Fruit fly (Drosophila melanogaster) whole organism, embryonic: ENCODE results near the gene CG11279.

Experiments
- B-H2 ChIP-seq: fragments of 200-800 bp; sonication (Bioruptor generic); optimal IDR thresholded peaks from 2 replicates; lab custom pipeline; 2018; ENCODE audit warnings: missing biosample characterization, mild to moderate bottlenecking, missing genetic modification characterization
- BEAF-32 ChIP-seq: fragments of 200-800 bp; sonication (Bioruptor generic); optimal IDR thresholded peaks from 3 replicates; lab custom pipeline; 2017; ENCODE audit warnings: missing biosample characterization, missing genetic modification characterization, mild to moderate bottlenecking, moderate library complexity, missing genetic modification reagents
- CG10366 ChIP-seq: fragments of 200-800 bp; sonication (Bioruptor generic); IDR thresholded peaks from 2 replicates; pipeline ENCODE4 v1.3.6; 2022; ENCODE audit warnings: missing biosample characterization, missing genetic modification characterization
- CG11456 ChIP-seq: fragments of 200-800 bp; sonication (Bioruptor generic); IDR thresholded peaks from 3 replicates; pipeline ENCODE4 v1.3.6; 2022; ENCODE audit warnings: missing biosample characterization, missing genetic modification characterization
- CG12769 ChIP-seq: fragments of 200-800 bp; sonication (Bioruptor generic); optimal IDR thresholded peaks from 2 replicates; lab custom pipeline; 2019; ENCODE audit warnings: missing biosample characterization, mild to moderate bottlenecking, missing genetic modification characterization, moderate library complexity
- CG12942 ChIP-seq: fragments of 200-800 bp; sonication (Bioruptor generic); optimal IDR thresholded peaks from 3 replicates; lab custom pipeline; 2016; ENCODE audit warnings: missing biosample characterization, missing genetic modification characterization
- CG13894 ChIP-seq: fragments of 200-800 bp; sonication (Bioruptor generic); optimal IDR thresholded peaks from 3 replicates; lab custom pipeline; 2018; ENCODE audit warnings: missing biosample characterization, mild to moderate bottlenecking, missing genetic modification characterization, moderate library complexity
- CG15073 ChIP-seq: fragments of 200-800 bp; sonication (Bioruptor generic); optimal IDR thresholded peaks from 2 replicates; lab custom pipeline; 2016; ENCODE audit warnings: missing biosample characterization, missing genetic modification characterization
- CG15269 ChIP-seq: fragments of 200-800 bp; sonication (Bioruptor generic); optimal IDR thresholded peaks from 2 replicates; lab custom pipeline; 2018; ENCODE audit warnings: missing biosample characterization, mild to moderate bottlenecking, missing genetic modification characterization, moderate library complexity
- CG15696 ChIP-seq: fragments of 200-800 bp; sonication (Bioruptor generic); optimal IDR thresholded peaks from 2 replicates; lab custom pipeline; 2019; ENCODE audit warnings: missing biosample characterization, mild to moderate bottlenecking, missing genetic modification characterization, moderate library complexity
- CG16813 ChIP-seq: fragments of 200-800 bp; sonication (Bioruptor generic); IDR thresholded peaks from 3 replicates; pipeline ENCODE4 v1.3.6; 2022; ENCODE audit warnings: missing biosample characterization, missing genetic modification characterization; ENCODE audit not compliant: partially characterized antibody
- CG16815 ChIP-seq: fragments of 200-800 bp; sonication (Bioruptor generic); optimal IDR thresholded peaks from 3 replicates; lab custom pipeline; 2017; ENCODE audit warnings: missing biosample characterization, mild to moderate bottlenecking, missing genetic modification characterization
- CG1792 ChIP-seq: fragments of 200-800 bp; sonication (Bioruptor generic); optimal IDR thresholded peaks from 2 replicates; lab custom pipeline; 2016; ENCODE audit warnings: missing biosample characterization, missing genetic modification characterization
- CG2120 ChIP-seq: fragments of 200-800 bp; sonication (Bioruptor generic); optimal IDR thresholded peaks from 3 replicates; lab custom pipeline; 2016; ENCODE audit warnings: missing biosample characterization, missing genetic modification characterization
- CG2678 ChIP-seq: fragments of 200-800 bp; sonication (Bioruptor generic); optimal IDR thresholded peaks from 3 replicates; lab custom pipeline; 2019; ENCODE audit warnings: missing biosample characterization, mild to moderate bottlenecking, missing genetic modification characterization, moderate library complexity
- CG31388 ChIP-seq: fragments of 200-800 bp; sonication (Bioruptor generic); optimal IDR thresholded peaks from 2 replicates; lab custom pipeline; 2016; ENCODE audit warnings: missing biosample characterization, missing genetic modification characterization
- CG3163 ChIP-seq: fragments of 200-800 bp; sonication (Bioruptor generic); optimal IDR thresholded peaks from 3 replicates; lab custom pipeline; 2016; ENCODE audit warnings: missing biosample characterization, missing genetic modification characterization
- CG4730 ChIP-seq: fragments of 200-800 bp; sonication (Bioruptor generic); IDR thresholded peaks from 2 replicates; pipeline ENCODE4 v1.3.6; 2022; ENCODE audit warnings: missing biosample characterization, missing genetic modification characterization
- CG4854 ChIP-seq: fragments of 200-800 bp; sonication (Bioruptor generic); optimal IDR thresholded peaks from 2 replicates; lab custom pipeline; 2016; ENCODE audit warnings: missing biosample characterization, missing genetic modification characterization, inconsistent platforms
- CG6175 ChIP-seq: fragments of 200-800 bp; sonication (Bioruptor generic); IDR thresholded peaks from 3 replicates; pipeline ENCODE4 v1.3.6; 2022; ENCODE audit warnings: missing biosample characterization, missing genetic modification characterization
- CG6254 ChIP-seq: fragments of 200-800 bp; sonication (Bioruptor generic); optimal IDR thresholded peaks from 3 replicates; lab custom pipeline; 2017; ENCODE audit warnings: mild to moderate bottlenecking, missing biosample characterization, missing genetic modification reagents, missing genetic modification characterization
- CG6683 ChIP-seq: fragments of 200-800 bp; sonication (Bioruptor generic); optimal IDR thresholded peaks from 2 replicates; lab custom pipeline; 2017; ENCODE audit warnings: missing biosample characterization, mild to moderate bottlenecking, missing genetic modification characterization, missing genetic modification reagents
- CG7357 ChIP-seq: fragments of 200-800 bp; sonication (Bioruptor generic); IDR thresholded peaks from 3 replicates; pipeline ENCODE4 v1.3.6; 2022; ENCODE audit warnings: missing biosample characterization, missing genetic modification characterization
- CG7839 ChIP-seq: fragments of 200-800 bp; sonication (Bioruptor generic); optimal IDR thresholded peaks from 3 replicates; lab custom pipeline; 2018; ENCODE audit warnings: missing biosample characterization, mild to moderate bottlenecking, missing genetic modification characterization, moderate library complexity
- CG8924 ChIP-seq: fragments of 200-800 bp; optimal IDR thresholded peaks from 3 replicates; lab custom pipeline; 2019; ENCODE audit warnings: missing biosample characterization, mild to moderate bottlenecking, missing genetic modification characterization, moderate library complexity
- E2f2 ChIP-seq: fragments of 200-800 bp; sonication (Bioruptor generic); IDR thresholded peaks from 2 replicates; pipeline ENCODE4 v1.3.6; 2022; ENCODE audit warnings: missing biosample characterization, missing genetic modification characterization
- Eip74EF ChIP-seq, 2 experiments: fragments of 200-800 bp in 1 of 2; fragments of >200 bp in 1 of 2; sonication (Bioruptor generic) in 1 of 2; optimal IDR thresholded peaks; 2 replicates each; lab custom pipeline; 2017 to 2019; ENCODE audit warnings: missing biosample characterization in 2 of 2, missing genetic modification characterization in 2 of 2, mild to moderate bottlenecking in 1 of 2, moderate library complexity in 1 of 2
- Fer3 ChIP-seq: fragments of 200-800 bp; sonication (Bioruptor generic); optimal IDR thresholded peaks from 2 replicates; lab custom pipeline; 2018; ENCODE audit warnings: missing biosample characterization, mild to moderate bottlenecking, missing genetic modification characterization, moderate library complexity
- Gsc ChIP-seq: fragments of 200-800 bp; sonication (Bioruptor generic); IDR thresholded peaks from 2 replicates; pipeline ENCODE4 v1.3.6; 2022; ENCODE audit warnings: missing biosample characterization, missing genetic modification characterization
- HmgD ChIP-seq: fragments of 200-800 bp; sonication (Bioruptor generic); optimal IDR thresholded peaks from 3 replicates; lab custom pipeline; 2016; ENCODE audit warnings: missing biosample characterization, missing genetic modification characterization
- Lhr ChIP-seq: fragments of 200-800 bp; sonication (Bioruptor generic); optimal IDR thresholded peaks from 3 replicates; lab custom pipeline; 2017; ENCODE audit warnings: mild to moderate bottlenecking, missing biosample characterization, missing genetic modification reagents, missing genetic modification characterization
- MTF-1 ChIP-seq: fragments of 200-800 bp; sonication (Bioruptor generic); optimal IDR thresholded peaks from 2 replicates; lab custom pipeline; 2018; ENCODE audit warnings: missing biosample characterization, mild to moderate bottlenecking, missing genetic modification characterization, borderline replicate concordance
- Nf-YC ChIP-seq: fragments of 200-800 bp; optimal IDR thresholded peaks from 3 replicates; lab custom pipeline; 2019; ENCODE audit warnings: missing biosample characterization, mild to moderate bottlenecking, missing genetic modification characterization, moderate library complexity
- PHDP ChIP-seq: fragments of 200-800 bp; sonication (Bioruptor generic); optimal IDR thresholded peaks from 3 replicates; lab custom pipeline; 2018; ENCODE audit warnings: missing biosample characterization, mild to moderate bottlenecking, missing genetic modification characterization, moderate library complexity
- Ssrp ChIP-seq: fragments of 200-800 bp; sonication (Bioruptor generic); optimal IDR thresholded peaks from 2 replicates; lab custom pipeline; 2018; ENCODE audit warnings: missing biosample characterization, mild to moderate bottlenecking, missing genetic modification characterization, moderate library complexity
- az2 ChIP-seq: fragments of 200-800 bp; sonication (Bioruptor generic); optimal IDR thresholded peaks from 3 replicates; lab custom pipeline; 2016; ENCODE audit warnings: missing biosample characterization, missing genetic modification characterization
- crp ChIP-seq, 2 experiments: fragments of 200-800 bp; sonication (Bioruptor generic); optimal IDR thresholded peaks; 2 replicates in 1 of 2; 3 replicates in 1 of 2; lab custom pipeline; 2017; ENCODE audit warnings: missing biosample characterization in 2 of 2, missing genetic modification characterization in 2 of 2, mild to moderate bottlenecking in 1 of 2, moderate library complexity in 1 of 2
- kay ChIP-seq: fragments of 200-800 bp; sonication (Bioruptor generic); optimal IDR thresholded peaks from 2 replicates; lab custom pipeline; 2016; ENCODE audit warnings: missing biosample characterization, missing genetic modification characterization
- lov ChIP-seq, 2 experiments: fragments of 200-800 bp in 1 of 2; fragments of >200 bp in 1 of 2; sonication (Bioruptor generic) in 1 of 2; IDR thresholded peaks in 1 of 2; optimal IDR thresholded peaks in 1 of 2; 2 replicates in 1 of 2; 3 replicates in 1 of 2; pipeline versions ENCODE4 v1.3.6 to Lab custom; 2017 to 2022; ENCODE audit warnings: missing biosample characterization in 1 of 2, missing genetic modification characterization in 1 of 2
- mam ChIP-seq: fragments of 200-800 bp; sonication (Bioruptor generic); optimal IDR thresholded peaks from 3 replicates; lab custom pipeline; 2016; ENCODE audit warnings: missing biosample characterization, missing genetic modification characterization
- nom ChIP-seq: fragments of 200-800 bp; sonication (Bioruptor generic); optimal IDR thresholded peaks from 2 replicates; lab custom pipeline; 2017; ENCODE audit warnings: missing biosample characterization, missing genetic modification characterization, mild to moderate bottlenecking, moderate library complexity, missing genetic modification reagents
- shn ChIP-seq: fragments of 200-800 bp; sonication (Bioruptor generic); optimal IDR thresholded peaks from 3 replicates; lab custom pipeline; 2016; ENCODE audit warnings: missing biosample characterization, missing genetic modification characterization
- slou ChIP-seq: fragments of 200-800 bp; sonication (Bioruptor generic); optimal IDR thresholded peaks from 3 replicates; lab custom pipeline; 2016; ENCODE audit warnings: missing biosample characterization, missing genetic modification characterization
- slp2 ChIP-seq: fragments of 200-800 bp; sonication (Bioruptor generic); optimal IDR thresholded peaks from 2 replicates; lab custom pipeline; 2016; ENCODE audit warnings: missing biosample characterization, missing genetic modification characterization
- ssp ChIP-seq: fragments of 200-800 bp; sonication (Bioruptor generic); IDR thresholded peaks from 2 replicates; pipeline ENCODE4 v1.3.6; 2022; ENCODE audit warnings: missing biosample characterization, missing genetic modification characterization
- tgo ChIP-seq: fragments of 200-800 bp; sonication (Bioruptor generic); IDR thresholded peaks from 3 replicates; pipeline ENCODE4 v1.3.6; 2022; ENCODE audit warnings: missing biosample characterization, missing genetic modification characterization
- tll ChIP-seq, 2 experiments: fragments of 200-800 bp in 1 of 2; fragments of >200 bp in 1 of 2; sonication (Bioruptor generic) in 1 of 2; optimal IDR thresholded peaks; 2 replicates each; lab custom pipeline; 2017 to 2019; ENCODE audit warnings: missing biosample characterization in 2 of 2, missing genetic modification characterization in 2 of 2, mild to moderate bottlenecking in 1 of 2, moderate library complexity in 1 of 2
- tna ChIP-seq: fragments of 200-800 bp; sonication (Bioruptor generic); IDR thresholded peaks from 2 replicates; pipeline ENCODE4 v1.3.6; 2022; ENCODE audit warnings: missing biosample characterization, missing genetic modification characterization; ENCODE audit not compliant: partially characterized antibody
- twi ChIP-seq: fragments of 200-800 bp; optimal IDR thresholded peaks from 2 replicates; lab custom pipeline; 2019; ENCODE audit warnings: missing biosample characterization, mild to moderate bottlenecking, missing genetic modification characterization, moderate library complexity
- zfh1 ChIP-seq: fragments of 200-800 bp; sonication (Bioruptor generic); IDR thresholded peaks from 3 replicates; pipeline ENCODE4 v1.3.6; 2022; ENCODE audit warnings: missing biosample characterization, missing genetic modification characterization

CG11279 gene

dm6 chr3L:13068293-13068692 is 21.5 kb downstream of the CG11279 start (continued):
- peak; percentile 31 for TF ChIP-seq CG16815 (GFP tag; lab: Kevin White, UChicago)
- no peak for TF ChIP-seq PHDP (tag; lab: Kevin White, UChicago)
- TF ChIP-seq twi (tag; lab: Kevin White, UChicago) = no peak
- TF ChIP-seq lov (optimal IDR thresholded peaks at IDR 0.05; lab: Kevin White, UChicago) = no peak
- TF ChIP-seq lov (GFP tag; IDR thresholded peaks at IDR 0.05; lab: Robert Waterston, UW) = peak; percentile 56; the same call in 1 of the 3 replicates
- TF ChIP-seq crp (GFP tag; optimal IDR thresholded peaks at IDR 0.05; lab: Kevin White, UChicago) = no peak
- TF ChIP-seq Lhr (GFP tag; lab: Kevin White, UChicago) = peak; percentile 19
- no peak for TF ChIP-seq CG4854
- TF ChIP-seq az2 (GFP tag; lab: Kevin White, UChicago) = peak; percentile 39
- TF ChIP-seq ssp (GFP tag; lab: Robert Waterston, UW) = no peak
- no peak for TF ChIP-seq CG13894 (tag; lab: Kevin White, UChicago)
- no peak for TF ChIP-seq Eip74EF (GFP tag; optimal IDR thresholded peaks at IDR 0.05; lab: Kevin White, UChicago)
- TF ChIP-seq BEAF-32 (GFP tag; lab: Kevin White, UChicago) = no peak
- no peak for TF ChIP-seq CG31388 (GFP tag; lab: Kevin White, UChicago)
- no peak for TF ChIP-seq kay (GFP tag; lab: Kevin White, UChicago)
- TF ChIP-seq HmgD (GFP tag; lab: Kevin White, UChicago) = no peak
- TF ChIP-seq tgo (GFP tag; lab: Robert Waterston, UW) = no peak
- peak; percentile 25 for TF ChIP-seq CG7839
- TF ChIP-seq CG1792 (GFP tag; lab: Kevin White, UChicago) = no peak
- peak; percentile 70 for TF ChIP-seq CG15696 (tag; lab: Kevin White, UChicago)
- TF ChIP-seq CG7357 (GFP tag; lab: Robert Waterston, UW) = no peak
- no peak for TF ChIP-seq slou (GFP tag; lab: Kevin White, UChicago)
- TF ChIP-seq CG11456 (GFP tag; lab: Robert Waterston, UW) = no peak
- no peak for TF ChIP-seq Nf-YC
- 0 out of 3 replicates have a peak, but pooled peaks have one; percentile 31 for TF ChIP-seq zfh1 (GFP tag; lab: Robert Waterston, UW)
- no peak for TF ChIP-seq slp2 (GFP tag; lab: Kevin White, UChicago)
- no peak for TF ChIP-seq Gsc
- TF ChIP-seq CG2678 (tag; lab: Kevin White, UChicago) = peak; percentile 15
- TF ChIP-seq CG2120 (GFP tag; lab: Kevin White, UChicago) = no peak
- no peak for TF ChIP-seq CG10366 (GFP tag; lab: Robert Waterston, UW)
- TF ChIP-seq B-H2 (GFP tag; lab: Kevin White, UChicago) = no peak
- no peak for TF ChIP-seq CG3163 (GFP tag; lab: Kevin White, UChicago)
- no peak for TF ChIP-seq CG12769 (tag; lab: Kevin White, UChicago)
- no peak for TF ChIP-seq CG15073 (GFP tag; lab: Kevin White, UChicago)
- TF ChIP-seq MTF-1 (GFP tag; lab: Kevin White, UChicago) = no peak
- TF ChIP-seq CG6254 (GFP tag; lab: Kevin White, UChicago) = no peak
- no peak for TF ChIP-seq CG4730 (GFP tag; lab: Robert Waterston, UW)
- no peak for TF ChIP-seq CG6683 (GFP tag; lab: Kevin White, UChicago)
- TF ChIP-seq E2f2 (GFP tag; lab: Robert Waterston, UW) = no peak
- no peak for TF ChIP-seq CG12942 (GFP tag; lab: Kevin White, UChicago)
- no peak for TF ChIP-seq nom
- peak; percentile 31 for TF ChIP-seq CG8924
- TF ChIP-seq CG16813 (GFP tag; lab: Robert Waterston, UW) = no peak
- TF ChIP-seq Fer3 (tag; lab: Kevin White, UChicago) = no peak
- no peak for TF ChIP-seq CG15269 (tag; lab: Kevin White, UChicago)
- no peak for TF ChIP-seq CG6175
- TF ChIP-seq Ssrp (tag; lab: Kevin White, UChicago) = peak; percentile 41
- no peak for TF ChIP-seq shn
- no peak for TF ChIP-seq tna
- TF ChIP-seq mam (GFP tag; lab: Kevin White, UChicago) = no peak
- TF ChIP-seq tll (GFP tag; optimal IDR thresholded peaks at IDR 0.05; lab: Kevin White, UChicago) = no peak
